Fruit fly (Drosophila melanogaster): Measurements from ENCODE around the gene mnb.

- TF ChIP-seq CG3065 (GFP tag; optimal IDR thresholded peaks at IDR 0.05) (no peak), CrebB (tag; optimal IDR thresholded peaks at IDR 0.05) (no peak)
These were observed 9.0 kb downstream of the mnb start for dm6 chrX:17877974-17878373.

All from whole organism, embryonic.